Fruit fly (Drosophila melanogaster): ENCODE measurements around the gene ctrip.

ctrip gene

DNA sequence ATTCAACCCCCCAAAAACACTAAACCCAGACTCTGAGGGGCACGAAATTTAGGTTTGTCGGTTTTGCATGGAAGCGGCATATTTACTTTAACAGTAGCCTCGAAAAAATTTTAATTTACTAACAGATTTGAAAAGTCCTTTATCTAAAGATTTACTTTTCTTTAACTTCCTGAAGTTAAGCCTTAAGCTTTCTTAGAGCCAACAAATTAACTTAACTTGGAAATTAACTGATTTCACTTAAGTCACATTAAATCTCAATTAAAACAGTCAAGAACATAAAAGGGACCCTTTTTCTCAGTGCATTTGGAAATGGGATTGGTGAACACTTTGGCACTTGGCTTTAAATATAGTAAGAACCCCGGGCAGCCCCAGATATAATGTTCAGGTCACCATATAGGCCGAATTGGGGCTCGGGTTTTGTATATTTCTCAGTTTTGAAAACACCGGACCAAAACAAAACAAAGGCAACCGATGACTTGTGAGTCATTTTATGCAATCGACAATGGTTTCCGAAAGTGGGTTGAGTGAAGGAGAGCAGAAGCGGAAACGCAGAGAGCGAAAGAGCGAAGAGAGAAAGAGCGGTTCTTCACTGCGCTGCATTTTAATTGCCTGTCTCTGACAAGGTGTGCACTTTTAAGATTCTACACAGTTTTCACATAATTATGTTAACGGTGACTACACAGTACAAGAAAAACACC lies 73.3 kb downstream of the ctrip start (continued):
- TF ChIP-seq CrebB (tag; optimal IDR thresholded peaks at IDR 0.05) (no peak), HHEX (GFP tag; optimal IDR thresholded peaks at IDR 0.05) (no peak), CG11504 (tag; optimal IDR thresholded peaks at IDR 0.05) (peak; percentile 34), salm (tag; optimal IDR thresholded peaks at IDR 0.05) (no peak)
